Worm (Caenorhabditis elegans): ENCODE measurements around the gene nspd-5.

- TF ChIP-seq vab-7 (GFP tag; IDR thresholded peaks at IDR 0.05) (no peak), egl-27 (tag; optimal IDR thresholded peaks at IDR 0.05) (no peak), daf-8 (GFP tag; IDR thresholded peaks at IDR 0.05) (no peak), daf-16 (GFP tag; optimal IDR thresholded peaks at IDR 0.05) (no peak), daf-16 (tag; optimal IDR thresholded peaks at IDR 0.05) (no peak), duxl-1 (tag; optimal IDR thresholded peaks at IDR 0.05; ENCODE audit: poor library complexity) (no peak), Y5F2A.4 (GFP tag; optimal IDR thresholded peaks at IDR 0.05) (no peak), zfp-3 (GFP tag; conservative IDR thresholded peaks at IDR 0.05) (no peak)
Measured at ce11 chrII:4863357-4863756, 3.2 kb upstream of the nspd-5 start, which contains the start of the genes mpst-4 and F11G11.14.
